Worm (Caenorhabditis elegans): ENCODE results near the gene dpf-4.

Gene dpf-4

DNA sequence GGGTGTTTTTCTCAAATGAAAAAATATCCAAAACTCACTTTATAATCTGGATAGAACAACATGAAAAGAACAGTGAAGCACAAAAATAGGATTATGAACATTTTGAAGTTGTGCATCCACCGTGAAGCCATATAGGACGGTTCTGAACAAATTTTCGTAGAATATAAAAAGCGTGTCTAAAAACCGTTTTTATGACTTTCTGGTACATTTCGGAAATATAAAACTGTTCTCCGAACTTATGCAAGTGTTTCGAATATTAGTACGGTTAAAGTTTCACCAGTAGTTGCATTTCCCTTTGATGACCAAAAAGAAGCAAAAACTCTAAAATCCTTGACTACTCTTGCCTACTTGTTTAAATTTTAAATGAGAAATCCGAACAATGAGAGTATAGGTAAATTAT is 29.6 kb downstream of the dpf-4 start, which contains the start of gene C28H8.8:
Gene C28H8.8 (minus strand): TSS at position 101 of the 400 bp plus-strand sequence.
- TF ChIP-seq Y105C5A.15 (GFP tag; IDR thresholded peaks at IDR 0.05) (no peak), mep-1 (tag; optimal IDR thresholded peaks at IDR 0.05) (no peak), snpc-1.2 (GFP tag; IDR thresholded peaks at IDR 0.05) (no peak), snpc-4 (tag; optimal IDR thresholded peaks at IDR 0.05) (no peak), F44E2.7 (GFP tag; IDR thresholded peaks at IDR 0.05) (no peak), nhr-237 (tag; optimal IDR thresholded peaks at IDR 0.05) (no peak), nhr-77 (tag; optimal IDR thresholded peaks at IDR 0.05) (no peak), mxl-2 (GFP tag; conservative IDR thresholded peaks at IDR 0.05) (no peak), ctbp-1 (GFP tag; IDR thresholded peaks at IDR 0.05) (no peak), egl-27 (tag; optimal IDR thresholded peaks at IDR 0.05) (no peak), F49E8.2 (tag; optimal IDR thresholded peaks at IDR 0.05; ENCODE audit: borderline replicate concordance) (no peak), attf-4 (tag; optimal IDR thresholded peaks at IDR 0.05) (no peak), nhr-28 (tag; optimal IDR thresholded peaks at IDR 0.05) (no peak)

DNA sequence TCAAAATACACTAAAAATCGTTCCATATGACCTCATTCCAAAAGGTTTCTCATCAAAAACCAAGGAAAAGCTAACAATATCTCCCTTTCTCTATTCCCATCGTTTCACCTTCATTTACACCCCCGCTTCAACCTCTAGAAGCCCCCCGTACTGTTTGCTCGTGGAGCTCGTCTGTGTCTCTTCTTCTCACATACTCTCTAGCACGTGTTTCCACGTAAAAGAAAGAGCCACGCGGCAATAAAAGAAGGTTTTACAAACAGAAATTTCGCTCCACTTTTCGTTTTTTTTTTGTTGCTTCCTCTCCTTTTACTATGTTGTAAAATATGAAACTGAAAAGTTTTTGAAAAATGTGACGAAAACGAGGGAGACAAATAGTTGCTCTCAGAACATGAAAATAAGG is 33.8 kb downstream of the dpf-4 start:
- TF ChIP-seq pqm-1 (tag; optimal IDR thresholded peaks at IDR 0.05), result no peak
- no peak for TF ChIP-seq lin-39 (tag; optimal IDR thresholded peaks at IDR 0.05)
- TF ChIP-seq D1046.2 (GFP tag; IDR thresholded peaks at IDR 0.05), result no peak
- TF ChIP-seq mes-2 (tag; optimal IDR thresholded peaks at IDR 0.05; ENCODE audit: poor library complexity, severe bottlenecking), result no peak
- TF ChIP-seq tag-97 (GFP tag; IDR thresholded peaks at IDR 0.05), result no peak
- no peak for TF ChIP-seq fos-1 (tag; optimal IDR thresholded peaks at IDR 0.05)
- TF ChIP-seq nhr-77 (tag; optimal IDR thresholded peaks at IDR 0.05), result no peak

DNA sequence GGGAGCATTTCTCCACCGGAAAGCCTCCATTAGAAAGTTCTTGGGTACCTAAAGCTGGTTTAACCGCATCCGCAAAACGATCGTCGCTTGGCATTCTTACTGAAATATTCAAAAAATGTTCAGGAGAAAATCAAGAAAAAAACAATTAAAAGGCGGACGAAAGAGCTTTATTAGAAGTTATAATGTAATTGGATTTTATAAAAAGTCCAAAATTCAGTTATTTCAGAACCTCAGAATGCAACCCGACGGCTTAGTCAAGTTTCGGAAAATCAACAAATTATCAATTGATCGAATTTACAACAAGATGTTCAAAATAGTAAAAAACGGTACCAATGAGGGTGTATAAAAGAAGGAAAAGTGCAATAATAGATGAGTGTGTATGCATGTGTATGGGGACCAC is 36.8 kb downstream of the dpf-4 start, which contains the start of gene pxl-1:
Gene pxl-1 (minus strand): TSS at position 101 of the 400 bp plus-strand sequence.
- no peak for TF ChIP-seq skn-1 (tag; optimal IDR thresholded peaks at IDR 0.05)

DNA sequence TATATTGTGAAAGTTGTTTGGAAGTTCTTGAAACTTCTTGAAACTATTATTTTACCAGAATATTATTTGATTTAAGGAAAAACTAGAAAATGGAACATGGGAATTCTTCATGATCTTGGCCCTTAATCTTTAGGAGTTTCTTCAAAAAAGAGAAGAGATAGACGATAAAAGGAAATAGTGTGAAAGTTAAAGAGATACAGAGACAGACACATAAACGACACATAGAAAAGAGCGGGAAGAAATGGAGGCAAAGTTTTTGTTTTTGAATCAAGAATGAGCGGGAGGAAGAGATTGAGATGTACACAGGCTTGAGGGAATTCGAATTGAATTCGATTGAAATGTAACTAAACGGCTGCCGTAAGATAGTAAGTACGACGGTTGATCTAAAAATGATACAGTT is 38.4 kb downstream of the dpf-4 start:
- TF ChIP-seq aha-1 (tag) (peak; percentile 4), sdz-12 (GFP tag; optimal IDR thresholded peaks at IDR 0.05) (no peak), nhr-28 (tag; optimal IDR thresholded peaks at IDR 0.05) (no peak), madf-9 (GFP tag; conservative IDR thresholded peaks at IDR 0.05) (no peak), nhr-6 (tag; optimal IDR thresholded peaks at IDR 0.05) (no peak), snpc-4 (tag; optimal IDR thresholded peaks at IDR 0.05) (no peak), madf-5 (GFP tag; IDR thresholded peaks at IDR 0.05) (no peak), nhr-25 (tag; optimal IDR thresholded peaks at IDR 0.05; ENCODE audit: borderline replicate concordance, insufficient read depth) (no peak), mep-1 (tag; optimal IDR thresholded peaks at IDR 0.05) (peak; percentile 15), cey-2 (tag; optimal IDR thresholded peaks at IDR 0.05; ENCODE audit: borderline replicate concordance, insufficient read depth) (no peak), rbr-2 (tag; optimal IDR thresholded peaks at IDR 0.05) (no peak), mdl-1 (tag; optimal IDR thresholded peaks at IDR 0.05) (no peak), lir-3 (tag; optimal IDR thresholded peaks at IDR 0.05) (no peak), mes-2 (tag; optimal IDR thresholded peaks at IDR 0.05; ENCODE audit: poor library complexity, severe bottlenecking) (no peak), spr-1 (tag; optimal IDR thresholded peaks at IDR 0.05) (no peak), daf-12 (tag; optimal IDR thresholded peaks at IDR 0.05) (no peak)

DNA sequence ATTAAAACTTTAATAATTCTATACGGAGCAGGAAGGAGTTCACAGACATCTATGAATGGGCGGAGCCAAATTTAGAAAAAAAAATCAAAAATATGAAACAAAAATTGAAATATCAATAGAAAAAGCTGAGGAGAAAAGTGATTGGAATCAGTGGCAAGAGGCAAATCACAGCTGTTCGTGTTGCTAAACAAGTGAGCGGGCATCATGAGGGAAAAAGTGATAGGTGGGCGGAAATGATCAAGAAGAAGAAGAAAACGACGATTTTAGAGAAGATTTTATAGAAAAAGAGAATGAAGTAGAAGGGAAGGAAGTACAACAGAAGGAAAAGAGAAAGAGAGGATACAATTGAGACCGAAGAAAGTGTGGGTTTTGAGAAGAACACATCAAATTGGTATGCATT is 39.5 kb downstream of the dpf-4 start:
- TF ChIP-seq sdz-12 (GFP tag; optimal IDR thresholded peaks at IDR 0.05), result no peak
- TF ChIP-seq nhr-42 (GFP tag; IDR thresholded peaks at IDR 0.05), result no peak
- no peak for TF ChIP-seq cey-2 (tag; optimal IDR thresholded peaks at IDR 0.05; ENCODE audit: borderline replicate concordance, insufficient read depth)
- peak; percentile 24 for TF ChIP-seq hlh-11 (tag; optimal IDR thresholded peaks at IDR 0.05)

Data from whole organism, L4 larva.